Worm (Caenorhabditis elegans) whole organism, young adult: Measurements from ENCODE around the gene hsp-17.
"Not testable (repeated sequence)": the region's sequence is repeated elsewhere in the genome, so short reads cannot be mapped to it uniquely, and the experiment has no call there.

Experiments used
- F22D6.2 ChIP-seq: sonication (generic microtip); optimal IDR thresholded peaks from 2 replicates; lab custom pipeline; 2016; ENCODE audit warnings: mild to moderate bottlenecking, missing genetic modification characterization, missing compliant biosample characterization
- chd-7 ChIP-seq: sonication (generic microtip); optimal IDR thresholded peaks from 2 replicates; lab custom pipeline; 2016; ENCODE audit warnings: mild to moderate bottlenecking, missing genetic modification characterization, moderate library complexity, missing compliant biosample characterization
- ekl-4 ChIP-seq: fragments of 200-800 bp; sonication (Bioruptor generic); IDR thresholded peaks from 2 replicates; pipeline ENCODE4 v1.3.6; 2022; ENCODE audit warnings: missing genetic modification reagents, missing genetic modification characterization, missing compliant biosample characterization
- let-526 ChIP-seq: fragments of 200-800 bp; sonication (Bioruptor generic); IDR thresholded peaks from 2 replicates; pipeline ENCODE4 v1.3.6; 2022; ENCODE audit warnings: missing genetic modification reagents, missing genetic modification characterization, missing compliant biosample characterization
- nfya-2 ChIP-seq: fragments of 200-800 bp; sonication (Bioruptor generic); IDR thresholded peaks from 2 replicates; pipeline ENCODE4 v1.3.6; 2022; ENCODE audit warnings: missing genetic modification reagents, missing genetic modification characterization, missing compliant biosample characterization
- nhr-27 ChIP-seq: fragments of 200-800 bp; sonication (Bioruptor generic); optimal IDR thresholded peaks from 2 replicates; lab custom pipeline; 2018; ENCODE audit warnings: mild to moderate bottlenecking, missing genetic modification characterization, moderate library complexity, missing compliant biosample characterization
- pha-4 ChIP-seq: fragments of 150-350 bp; sonication (generic microtip); optimal IDR thresholded peaks from 2 replicates; lab custom pipeline; 2014; ENCODE audit warnings: missing biosample characterization, missing genetic modification reagents, missing genetic modification characterization

- not testable (repeated sequence) for TF ChIP-seq pha-4 (tag; lab: Kevin White, UChicago); ekl-4 (GFP tag; lab: Robert Waterston, UW); nfya-2 (GFP tag; lab: Robert Waterston, UW); F22D6.2; chd-7; let-526 (GFP tag; lab: Robert Waterston, UW); nhr-27
These were observed 44.8 kb downstream of the hsp-17 start, which contains the start of gene C08D8.7 for ce11 chrV:8340924-8341323.
